Worm (Caenorhabditis elegans) whole organism, young adult: Measurements from ENCODE around the gene vha-3.

Source experiments
- B0035.1 ChIP-seq: sonication (generic microtip); optimal IDR thresholded peaks from 2 replicates; lab custom pipeline; 2016; ENCODE audit warnings: missing genetic modification characterization, mild to moderate bottlenecking, missing compliant biosample characterization, missing genotype, missing genetic modification reagents
- B0336.3 ChIP-seq: fragments of 200-800 bp; sonication (Bioruptor generic); IDR thresholded peaks from 2 replicates; pipeline ENCODE4 v1.3.6; 2022; ENCODE audit warnings: missing genetic modification characterization, missing compliant biosample characterization
- D2030.7 ChIP-seq: fragments of 200-800 bp; sonication (Bioruptor generic); IDR thresholded peaks from 2 replicates; pipeline ENCODE4 v1.3.6; 2022; ENCODE audit warnings: missing genetic modification reagents, missing genetic modification characterization, missing compliant biosample characterization
- F39B2.1 ChIP-seq: fragments of 200-800 bp; sonication (Bioruptor generic); IDR thresholded peaks from 2 replicates; pipeline ENCODE4 v1.3.6; 2022; ENCODE audit warnings: missing genetic modification reagents, missing genetic modification characterization, missing compliant biosample characterization
- Y53G8AR.9 ChIP-seq: fragments of 200-800 bp; sonication (Bioruptor generic); conservative IDR thresholded peaks from 2 replicates; pipeline ENCODE4 v1.3.6; 2022; ENCODE audit warnings: missing genetic modification reagents, missing genetic modification characterization, missing compliant biosample characterization
- Y67H2A.10 ChIP-seq: fragments of 200-800 bp; sonication (Bioruptor generic); conservative IDR thresholded peaks from 2 replicates; pipeline ENCODE4 v1.3.6; 2022; ENCODE audit warnings: missing genetic modification reagents, missing genetic modification characterization, missing compliant biosample characterization
- Y79H2A.3 ChIP-seq: fragments of 200-800 bp; sonication (Bioruptor generic); conservative IDR thresholded peaks from 2 replicates; pipeline ENCODE4 v1.3.6; 2022; ENCODE audit warnings: missing genetic modification reagents, missing genetic modification characterization, missing compliant biosample characterization
- ama-1 ChIP-seq, 3 experiments: fragments of 150-350 bp in 1 of 3; sonication (generic microtip) in 2 of 3; optimal IDR thresholded peaks; 2 replicates each; lab custom pipeline; 2014 to 2018; ENCODE audit warnings: missing biosample characterization in 2 of 3, missing genetic modification characterization in 2 of 3, missing genetic modification reagents in 2 of 3
- aptf-2 ChIP-seq: fragments of 200-800 bp; sonication (Bioruptor generic); conservative IDR thresholded peaks from 2 replicates; pipeline ENCODE4 v1.3.6; 2022; ENCODE audit warnings: missing genetic modification reagents, missing genetic modification characterization, missing compliant biosample characterization
- aptf-3 ChIP-seq: fragments of 200-800 bp; sonication (Bioruptor generic); IDR thresholded peaks from 2 replicates; pipeline ENCODE4 v1.3.6; 2022; ENCODE audit warnings: missing genetic modification characterization, missing compliant biosample characterization
- attf-3 ChIP-seq: fragments of 200-800 bp; sonication (Bioruptor generic); conservative IDR thresholded peaks from 2 replicates; pipeline ENCODE4 v1.3.6; 2022; ENCODE audit warnings: missing genetic modification reagents, missing genetic modification characterization, missing compliant biosample characterization
- attf-5 ChIP-seq: fragments of 200-800 bp; sonication (Bioruptor generic); optimal IDR thresholded peaks from 2 replicates; lab custom pipeline; 2018; ENCODE audit warnings: mild to moderate bottlenecking, missing genetic modification characterization, missing compliant biosample characterization
- attf-6 ChIP-seq: fragments of 200-800 bp; sonication (Bioruptor generic); IDR thresholded peaks from 2 replicates; pipeline ENCODE4 v1.3.6; 2022; ENCODE audit warnings: missing genetic modification reagents, missing genetic modification characterization, missing compliant biosample characterization
- ccch-3 ChIP-seq: fragments of 200-800 bp; sonication (Bioruptor generic); optimal IDR thresholded peaks from 2 replicates; lab custom pipeline; 2018; ENCODE audit warnings: mild to moderate bottlenecking, missing genetic modification characterization, missing compliant biosample characterization
- ceh-100 ChIP-seq: fragments of 200-800 bp; sonication (Bioruptor generic); IDR thresholded peaks from 2 replicates; pipeline ENCODE4 v1.3.6; 2022; ENCODE audit warnings: missing genetic modification reagents, missing genetic modification characterization, missing compliant biosample characterization
- ceh-40 ChIP-seq: fragments of 200-800 bp; sonication (Bioruptor generic); IDR thresholded peaks from 2 replicates; pipeline ENCODE4 v1.3.6; 2022; ENCODE audit warnings: missing genetic modification characterization, missing compliant biosample characterization
- ceh-79 ChIP-seq: sonication (generic microtip); optimal IDR thresholded peaks from 2 replicates; lab custom pipeline; 2017; ENCODE audit warnings: mild to moderate bottlenecking, missing genetic modification characterization, missing compliant biosample characterization
- dpl-1 ChIP-seq: fragments of 150-350 bp; optimal IDR thresholded peaks from 2 replicates; lab custom pipeline; 2014; ENCODE audit warnings: missing biosample characterization, missing genetic modification reagents, missing genetic modification characterization
- egl-44 ChIP-seq: fragments of 200-800 bp; sonication (Bioruptor generic); IDR thresholded peaks from 2 replicates; pipeline ENCODE4 v1.3.6; 2022; ENCODE audit warnings: missing genetic modification reagents, missing genetic modification characterization, missing compliant biosample characterization
- ekl-4 ChIP-seq: fragments of 200-800 bp; sonication (Bioruptor generic); IDR thresholded peaks from 2 replicates; pipeline ENCODE4 v1.3.6; 2022; ENCODE audit warnings: missing genetic modification reagents, missing genetic modification characterization, missing compliant biosample characterization
- fkh-3 ChIP-seq: sonication (generic microtip); optimal IDR thresholded peaks from 2 replicates; lab custom pipeline; 2016; ENCODE audit warnings: mild to moderate bottlenecking, missing genetic modification characterization, missing compliant biosample characterization
- hlh-12 ChIP-seq: sonication (generic microtip); optimal IDR thresholded peaks from 2 replicates; lab custom pipeline; 2016; ENCODE audit warnings: missing genetic modification characterization, missing compliant biosample characterization
- hmg-1.2 ChIP-seq: fragments of 200-800 bp; sonication (Bioruptor generic); IDR thresholded peaks from 2 replicates; pipeline ENCODE4 v1.3.6; 2022; ENCODE audit warnings: missing genetic modification reagents, missing genetic modification characterization, missing compliant biosample characterization
- lag-1 ChIP-seq: fragments of 200-800 bp; sonication (Bioruptor generic); IDR thresholded peaks from 2 replicates; pipeline ENCODE4 v1.3.6; 2022; ENCODE audit warnings: missing genetic modification reagents, missing genetic modification characterization, missing compliant biosample characterization
- let-526 ChIP-seq: fragments of 200-800 bp; sonication (Bioruptor generic); IDR thresholded peaks from 2 replicates; pipeline ENCODE4 v1.3.6; 2022; ENCODE audit warnings: missing genetic modification reagents, missing genetic modification characterization, missing compliant biosample characterization
- let-607 ChIP-seq, 2 experiments: fragments of 200-800 bp in 1 of 2; sonication (Bioruptor generic) in 1 of 2; sonication (generic microtip) in 1 of 2; optimal IDR thresholded peaks; 2 replicates each; lab custom pipeline; 2016 to 2018; ENCODE audit warnings: mild to moderate bottlenecking in 2 of 2, missing compliant biosample characterization in 2 of 2, missing genetic modification characterization in 2 of 2, moderate library complexity in 2 of 2, missing genotype in 1 of 2
- lin-35 ChIP-seq, 3 experiments: fragments of 150-350 bp in 2 of 3; sonication (generic microtip) in 1 of 3; optimal IDR thresholded peaks; 2 replicates each; lab custom pipeline; 2014 to 2018; ENCODE audit warnings: missing biosample characterization in 3 of 3, missing genetic modification characterization in 3 of 3, missing genetic modification reagents in 3 of 3
- lin-54 ChIP-seq: fragments of 200-800 bp; sonication (Bioruptor generic); optimal IDR thresholded peaks from 2 replicates; lab custom pipeline; 2018; ENCODE audit warnings: mild to moderate bottlenecking, missing genetic modification characterization, missing compliant biosample characterization
- madf-10 ChIP-seq: sonication (generic microtip); optimal IDR thresholded peaks from 2 replicates; lab custom pipeline; 2016; ENCODE audit warnings: mild to moderate bottlenecking, missing genetic modification characterization, missing compliant biosample characterization
- mes-4 ChIP-seq: sonication (generic microtip); optimal IDR thresholded peaks from 2 replicates; lab custom pipeline; 2016; ENCODE audit warnings: missing genotype, missing genetic modification characterization, missing compliant biosample characterization
- nfya-1 ChIP-seq: sonication (generic microtip); optimal IDR thresholded peaks from 2 replicates; lab custom pipeline; 2017; ENCODE audit warnings: antibody characterized with exemption, missing compliant biosample characterization, missing genetic modification characterization, borderline replicate concordance; ENCODE audit not compliant: insufficient read depth
- nfya-2 ChIP-seq: fragments of 200-800 bp; sonication (Bioruptor generic); IDR thresholded peaks from 2 replicates; pipeline ENCODE4 v1.3.6; 2022; ENCODE audit warnings: missing genetic modification reagents, missing genetic modification characterization, missing compliant biosample characterization
- nhr-179 ChIP-seq: sonication (generic microtip); optimal IDR thresholded peaks from 2 replicates; lab custom pipeline; 2016; ENCODE audit warnings: mild to moderate bottlenecking, missing genetic modification characterization, missing compliant biosample characterization
- nhr-27 ChIP-seq: fragments of 200-800 bp; sonication (Bioruptor generic); optimal IDR thresholded peaks from 2 replicates; lab custom pipeline; 2018; ENCODE audit warnings: mild to moderate bottlenecking, missing genetic modification characterization, moderate library complexity, missing compliant biosample characterization
- somi-1 ChIP-seq: fragments of 200-800 bp; sonication (Bioruptor generic); optimal IDR thresholded peaks from 2 replicates; lab custom pipeline; 2018; ENCODE audit warnings: mild to moderate bottlenecking, missing genetic modification characterization, missing compliant biosample characterization
- tbx-9 ChIP-seq: sonication (generic microtip); optimal IDR thresholded peaks from 2 replicates; lab custom pipeline; 2016; ENCODE audit warnings: borderline replicate concordance, missing genetic modification characterization, inconsistent platforms, missing compliant biosample characterization
- unc-130 ChIP-seq: sonication (generic microtip); optimal IDR thresholded peaks from 2 replicates; lab custom pipeline; 2016; ENCODE audit warnings: missing genetic modification reagents, missing genetic modification characterization, missing compliant biosample characterization
- unc-62 ChIP-seq: fragments of 150-350 bp; optimal IDR thresholded peaks from 2 replicates; lab custom pipeline; 2014; ENCODE audit warnings: missing biosample characterization, missing genetic modification reagents, missing genetic modification characterization
- zfh-2 ChIP-seq: fragments of 200-800 bp; sonication (Bioruptor generic); conservative IDR thresholded peaks from 2 replicates; pipeline ENCODE4 v1.3.6; 2022; ENCODE audit warnings: missing genetic modification reagents, missing genetic modification characterization, missing compliant biosample characterization
- ztf-18 ChIP-seq: sonication (generic microtip); optimal IDR thresholded peaks from 2 replicates; lab custom pipeline; 2016; ENCODE audit warnings: missing genotype, mild to moderate bottlenecking, missing genetic modification characterization, missing compliant biosample characterization
- ztf-26 ChIP-seq: sonication (generic microtip); optimal IDR thresholded peaks from 2 replicates; lab custom pipeline; 2017; ENCODE audit warnings: missing genetic modification characterization, missing compliant biosample characterization

vha-3 gene

ce11 chrIV:2316796-2317195 lies 1.1 kb upstream of the vha-3 start (continued):
- no peak for TF ChIP-seq tbx-9 (tag; lab: Kevin White, UChicago)
- peak; percentile 83; the same call in 1 of the 2 replicates for TF ChIP-seq hmg-1.2
- no peak for TF ChIP-seq ccch-3
- peak; percentile 82 for TF ChIP-seq ekl-4 (GFP tag; lab: Robert Waterston, UW)
- TF ChIP-seq nfya-2 (GFP tag; lab: Robert Waterston, UW): no peak
- peak; percentile 49; the same call in 1 of the 2 replicates for TF ChIP-seq attf-3 (GFP tag; lab: Robert Waterston, UW)
- no peak for TF ChIP-seq hlh-12 (tag; lab: Kevin White, UChicago)
- TF ChIP-seq, all 124 proteins: peak for 27

ce11 chrIV:2316273-2316672 lies 528 bp upstream of the vha-3 start, which contains the start of gene Y38F2AL.12:
TSS of gene Y38F2AL.12 (plus strand) at chrIV:2316573.
- TF ChIP-seq Y79H2A.3 (GFP tag; lab: Robert Waterston, UW): no peak
- TF ChIP-seq zfh-2 (GFP tag; lab: Robert Waterston, UW): no peak
- no peak for TF ChIP-seq attf-5 (GFP tag; lab: Kevin White, UChicago)
- TF ChIP-seq ceh-79 (tag; lab: Kevin White, UChicago): no peak
- TF ChIP-seq unc-62: no peak
- no peak for TF ChIP-seq nhr-27 (tag; lab: Kevin White, UChicago)
- no peak for TF ChIP-seq B0336.3 (GFP tag; lab: Robert Waterston, UW)
- no peak for TF ChIP-seq aptf-3
- no peak for TF ChIP-seq let-526 (GFP tag; lab: Robert Waterston, UW)
- TF ChIP-seq attf-6 (GFP tag; lab: Robert Waterston, UW): no peak
- TF ChIP-seq nhr-179: no peak
- TF ChIP-seq, all 124 proteins: peak for 0

ce11 chrIV:2314862-2315261 lies 883 bp downstream of the vha-3 start:
- TF ChIP-seq lag-1 (no peak), ceh-100 (GFP tag; lab: Robert Waterston, UW) (no peak), Y67H2A.10 (no peak), ccch-3 (no peak), B0035.1 (tag; lab: Kevin White, UChicago) (no peak), nfya-1 (tag; lab: Kevin White, UChicago) (no peak), attf-5 (GFP tag; lab: Kevin White, UChicago) (no peak), nhr-179 (no peak), ama-1 (optimal IDR thresholded peaks at IDR 0.05; lab: Kevin White, UChicago) (no peak), ama-1 (GFP tag; optimal IDR thresholded peaks at IDR 0.05; lab: Kevin White, UChicago) (no peak), dpl-1 (GFP tag; lab: Kevin White, UChicago) (no peak), D2030.7 (GFP tag; lab: Robert Waterston, UW) (no peak), lin-35 (GFP tag; optimal IDR thresholded peaks at IDR 0.05; lab: Kevin White, UChicago) (no peak), ztf-18 (tag; lab: Kevin White, UChicago) (no peak), let-607 (tag; optimal IDR thresholded peaks at IDR 0.05; lab: Kevin White, UChicago) (no peak), tbx-9 (tag; lab: Kevin White, UChicago) (no peak), somi-1 (no peak), madf-10 (tag; lab: Kevin White, UChicago) (no peak)

ce11 chrIV:2313721-2314683 lies 1.7 kb downstream of the vha-3 start, which contains the start of gene vha-11:
TSS of gene vha-11 (minus strand) at chrIV:2314567.
- TF ChIP-seq mes-4 (tag; lab: Kevin White, UChicago) (no peak), ceh-40 (GFP tag; lab: Robert Waterston, UW) (0 out of 2 replicates have a peak, but pooled peaks have one; percentile 9), let-607 (tag; optimal IDR thresholded peaks at IDR 0.05; lab: Kevin White, UChicago) (peak in 1 of 2 experiments; percentile 12), Y53G8AR.9 (GFP tag; lab: Robert Waterston, UW) (peak; percentile 60), ztf-26 (peak; percentile 32), fkh-3 (tag; lab: Kevin White, UChicago) (peak; percentile 72), aptf-2 (0 out of 2 replicates have a peak, but pooled peaks have one; percentile 31), Y79H2A.3 (GFP tag; lab: Robert Waterston, UW) (no peak), B0336.3 (GFP tag; lab: Robert Waterston, UW) (peak; percentile 15; the same call in 1 of the 2 replicates), egl-44 (0 out of 2 replicates have a peak, but pooled peaks have one; percentile 19), unc-130 (GFP tag; lab: Kevin White, UChicago) (no peak), F39B2.1 (no peak), lin-54 (GFP tag; lab: Kevin White, UChicago) (peak; percentile 40), nhr-179 (no peak)
